Worm (Caenorhabditis elegans) whole organism, L2 larva: ENCODE data around the gene cyp-32B1.

ENCODE experiments used
- F13H6.1 ChIP-seq: sonication (generic microtip); optimal IDR thresholded peaks from 2 replicates; lab custom pipeline; 2016; ENCODE audit warnings: missing genetic modification characterization, missing compliant biosample characterization
- alr-1 ChIP-seq: fragments of 150-350 bp; optimal IDR thresholded peaks from 2 replicates; lab custom pipeline; 2014; ENCODE audit warnings: missing biosample characterization, missing genetic modification characterization
- ceh-16 ChIP-seq: fragments of 150-350 bp; optimal IDR thresholded peaks from 2 replicates; lab custom pipeline; 2014; ENCODE audit warnings: missing biosample characterization, missing genetic modification characterization
- egl-27 ChIP-seq: sonication (generic microtip); optimal IDR thresholded peaks from 3 replicates; lab custom pipeline; 2017; ENCODE audit warnings: missing biosample characterization, missing genetic modification reagents, missing genetic modification characterization
- elt-1 ChIP-seq: fragments of 150-350 bp; optimal IDR thresholded peaks from 2 replicates; lab custom pipeline; 2014; ENCODE audit warnings: missing biosample characterization, missing genetic modification characterization
- elt-3 ChIP-seq: sonication (generic microtip); optimal IDR thresholded peaks from 2 replicates; lab custom pipeline; 2017; ENCODE audit warnings: missing biosample characterization, missing genetic modification characterization
- lin-11 ChIP-seq: fragments of 150-350 bp; sonication (generic microtip); optimal IDR thresholded peaks from 2 replicates; lab custom pipeline; 2014; ENCODE audit warnings: missing biosample characterization, missing genetic modification characterization, inconsistent platforms, mixed read lengths
- lin-13 ChIP-seq: fragments of 150-350 bp; optimal IDR thresholded peaks from 2 replicates; lab custom pipeline; 2014; ENCODE audit warnings: missing biosample characterization, missing genetic modification reagents, missing genetic modification characterization
- mab-5 ChIP-seq: fragments of 150-350 bp; optimal IDR thresholded peaks from 2 replicates; lab custom pipeline; 2014; ENCODE audit warnings: missing biosample characterization, missing genetic modification characterization
- mdl-1 ChIP-seq, 2 experiments: fragments of 150-350 bp in 1 of 2; sonication (generic microtip) in 1 of 2; optimal IDR thresholded peaks; 2 replicates each; lab custom pipeline; 2017; ENCODE audit warnings: missing biosample characterization in 2 of 2, missing genetic modification characterization in 2 of 2
- nhr-10 ChIP-seq: sonication (generic microtip); optimal IDR thresholded peaks from 2 replicates; lab custom pipeline; 2017; ENCODE audit warnings: missing biosample characterization, missing genetic modification characterization
- nhr-12 ChIP-seq: fragments of 150-350 bp; optimal IDR thresholded peaks from 2 replicates; lab custom pipeline; 2014; ENCODE audit warnings: missing biosample characterization, missing genetic modification characterization
- nhr-129 ChIP-seq: fragments of 150-350 bp; optimal IDR thresholded peaks from 2 replicates; lab custom pipeline; 2014; ENCODE audit warnings: missing biosample characterization, missing genetic modification characterization
- nhr-21 ChIP-seq: fragments of 150-350 bp; optimal IDR thresholded peaks from 2 replicates; lab custom pipeline; 2014; ENCODE audit warnings: missing biosample characterization, missing genetic modification characterization
- nhr-6 ChIP-seq: fragments of 150-350 bp; optimal IDR thresholded peaks from 2 replicates; lab custom pipeline; 2014; ENCODE audit warnings: missing biosample characterization, missing genetic modification characterization
- nhr-77 ChIP-seq: fragments of 150-350 bp; optimal IDR thresholded peaks from 2 replicates; lab custom pipeline; 2014; ENCODE audit warnings: missing biosample characterization, missing genetic modification characterization
- peb-1 ChIP-seq: fragments of 150-350 bp; optimal IDR thresholded peaks from 2 replicates; lab custom pipeline; 2014; ENCODE audit warnings: missing biosample characterization, missing genetic modification characterization
- skn-1 ChIP-seq: sonication (generic microtip); optimal IDR thresholded peaks from 2 replicates; lab custom pipeline; 2017; ENCODE audit warnings: missing biosample characterization, missing genetic modification characterization
- sma-3 ChIP-seq: sonication (generic microtip); optimal IDR thresholded peaks from 2 replicates; lab custom pipeline; 2016; ENCODE audit warnings: missing genetic modification reagents, missing genetic modification characterization, missing compliant biosample characterization
- sma-9 ChIP-seq, 2 experiments: fragments of 150-350 bp in 1 of 2; sonication (generic microtip) in 1 of 2; optimal IDR thresholded peaks; 2 replicates each; lab custom pipeline; 2014 to 2016; ENCODE audit warnings: missing genetic modification characterization in 2 of 2, mild to moderate bottlenecking in 1 of 2, missing biosample characterization in 1 of 2, missing compliant biosample characterization in 1 of 2, missing genetic modification reagents in 1 of 2, moderate library complexity in 1 of 2
- snpc-4 ChIP-seq: fragments of 150-350 bp; optimal IDR thresholded peaks from 2 replicates; lab custom pipeline; 2014; ENCODE audit warnings: missing biosample characterization, missing genetic modification characterization
- unc-62 ChIP-seq: fragments of 150-350 bp; optimal IDR thresholded peaks from 2 replicates; lab custom pipeline; 2014; ENCODE audit warnings: missing biosample characterization, missing genetic modification reagents, missing genetic modification characterization
- ztf-11 ChIP-seq: sonication (generic microtip); optimal IDR thresholded peaks from 2 replicates; lab custom pipeline; 2017; ENCODE audit warnings: missing biosample characterization, missing genetic modification characterization

cyp-32B1 gene

DNA sequence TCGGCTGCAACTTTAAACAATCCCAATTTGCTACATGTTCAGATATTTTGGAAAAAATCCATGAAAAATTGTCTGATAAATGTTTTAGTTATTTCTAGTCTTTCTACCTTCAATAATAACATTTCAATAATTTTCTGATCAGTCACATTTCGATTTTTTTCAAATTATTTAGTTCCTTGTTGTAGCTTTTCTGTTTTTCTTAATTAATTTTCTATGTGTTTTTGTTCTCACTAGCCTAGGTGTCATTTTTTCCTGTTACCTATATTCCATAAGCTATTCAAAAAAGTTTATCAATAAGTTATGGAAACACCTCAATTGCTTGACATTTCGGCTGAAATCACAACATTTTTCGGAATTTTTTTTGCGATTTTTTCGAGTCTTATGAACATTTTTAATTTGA, 47.9 kb downstream of the cyp-32B1 start, which contains the start of gene srbc-23:
TSS of gene srbc-23 (plus strand) at position 301 of the 400 bp plus-strand sequence.
- no peak for TF ChIP-seq peb-1 (tag; lab: Kevin White, UChicago)
- TF ChIP-seq ztf-11, result no peak
- TF ChIP-seq nhr-6 (tag; lab: Kevin White, UChicago), result no peak
- no peak for TF ChIP-seq nhr-10
- TF ChIP-seq mdl-1 (tag; optimal IDR thresholded peaks at IDR 0.05; lab: Kevin White, UChicago), result no peak
- TF ChIP-seq nhr-129 (tag; lab: Kevin White, UChicago), result no peak

DNA sequence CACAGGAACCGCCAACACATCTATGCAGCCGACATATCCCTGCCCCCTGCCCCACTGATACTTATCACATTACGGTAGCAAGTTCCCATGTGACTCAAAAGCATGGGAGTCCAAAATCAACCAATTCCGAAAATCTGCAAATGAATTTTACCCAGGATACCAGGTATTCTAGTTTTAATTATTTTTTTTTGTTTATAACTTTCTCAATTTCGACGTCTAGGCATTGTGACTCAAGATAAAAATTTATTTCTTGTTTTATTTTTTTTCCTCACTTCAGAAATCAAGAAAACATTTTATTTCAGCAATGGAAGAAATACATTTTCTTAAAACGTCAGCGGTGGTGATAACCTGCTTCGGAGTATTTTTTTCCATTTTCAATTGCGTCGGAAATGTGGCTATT, 49.8 kb downstream of the cyp-32B1 start, which contains the start of gene srbc-24:
TSS of gene srbc-24 (plus strand) at position 301 of the 400 bp plus-strand sequence.
- TF ChIP-seq alr-1 (tag; lab: Kevin White, UChicago) (no peak), elt-3 (tag; lab: Kevin White, UChicago) (no peak), skn-1 (tag; lab: Kevin White, UChicago) (no peak)

DNA sequence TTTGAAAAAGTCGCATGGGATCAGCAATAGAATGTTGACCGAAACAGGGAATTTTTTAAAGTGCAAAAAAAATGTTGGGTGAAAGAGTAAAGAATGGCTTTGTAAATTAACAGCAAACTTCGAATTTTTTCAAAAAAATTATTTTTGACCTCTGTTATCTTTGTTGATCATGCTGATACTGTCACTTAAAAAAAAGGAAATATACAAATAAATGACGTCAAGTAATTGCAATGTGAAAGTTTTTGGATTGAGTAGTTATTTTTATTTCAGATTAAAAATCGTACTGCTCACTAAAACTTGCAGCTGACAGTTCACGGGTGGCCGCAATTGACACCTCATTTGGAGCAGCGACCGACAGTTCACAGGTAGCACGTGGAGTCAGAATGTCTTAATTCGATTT, 50.3 kb downstream of the cyp-32B1 start, which contains the start of gene C45H4.13:
TSS of gene C45H4.13 (minus strand) at position 101 of the 400 bp plus-strand sequence.
- TF ChIP-seq sma-3 (GFP tag; lab: Kevin White, UChicago), result no peak
- no peak for TF ChIP-seq egl-27 (tag; lab: Kevin White, UChicago)
- no peak for TF ChIP-seq lin-11 (tag; lab: Kevin White, UChicago)
- no peak for TF ChIP-seq elt-1
- no peak for TF ChIP-seq unc-62 (GFP tag; lab: Kevin White, UChicago)
- no peak for TF ChIP-seq nhr-77 (tag; lab: Kevin White, UChicago)
- no peak for TF ChIP-seq F13H6.1 (tag; lab: Kevin White, UChicago)
- TF ChIP-seq ceh-16, result no peak
- no peak for TF ChIP-seq mab-5
- TF ChIP-seq sma-9 (GFP tag; optimal IDR thresholded peaks at IDR 0.05; lab: Kevin White, UChicago), result no peak
- TF ChIP-seq sma-9 (tag; optimal IDR thresholded peaks at IDR 0.05; lab: Kevin White, UChicago), result no peak
- TF ChIP-seq peb-1 (tag; lab: Kevin White, UChicago), result no peak
- TF ChIP-seq nhr-12 (tag; lab: Kevin White, UChicago), result no peak
- TF ChIP-seq nhr-21 (tag; lab: Kevin White, UChicago), result no peak
- no peak for TF ChIP-seq lin-13
- TF ChIP-seq snpc-4, result no peak

DNA sequence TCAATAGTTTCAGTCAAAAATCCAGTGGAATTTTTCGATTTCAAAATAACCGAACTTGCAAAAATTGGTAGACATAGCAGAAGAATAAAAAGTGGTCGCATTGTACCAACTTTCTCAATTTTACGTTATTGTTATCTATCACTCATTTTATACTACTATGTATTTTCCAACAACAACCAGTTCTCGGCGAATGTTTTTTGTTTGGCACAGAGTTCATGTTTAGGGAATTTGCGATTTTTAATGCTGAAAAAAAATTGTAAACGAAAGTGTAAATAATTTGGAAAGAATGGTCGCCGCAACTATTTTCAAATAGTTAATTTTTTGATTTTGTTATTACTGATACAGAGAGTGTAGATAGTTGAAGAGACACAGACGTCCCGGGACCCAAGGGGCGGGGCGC, 51.8 kb downstream of the cyp-32B1 start, which contains the start of gene C45H4.21:
TSS of gene C45H4.21 (minus strand) at position 101 of the 400 bp plus-strand sequence.
- no peak for TF ChIP-seq lin-11 (tag; lab: Kevin White, UChicago)
- TF ChIP-seq mdl-1 (tag; optimal IDR thresholded peaks at IDR 0.05; lab: Kevin White, UChicago), result no peak
- no peak for TF ChIP-seq skn-1 (tag; lab: Kevin White, UChicago)
- TF ChIP-seq F13H6.1 (tag; lab: Kevin White, UChicago), result no peak
- TF ChIP-seq, all 48 proteins: peak for 0
